Worm (Caenorhabditis elegans) whole organism, late embryonic: ENCODE measurements around the gene Y53F4B.17.

Experiments used
- F13H6.1 ChIP-seq: sonication (generic microtip); optimal IDR thresholded peaks from 2 replicates; lab custom pipeline; 2016; ENCODE audit warnings: missing genetic modification characterization, missing compliant biosample characterization
- Y22D7AL.16 ChIP-seq: sonication (generic microtip); optimal IDR thresholded peaks from 2 replicates; lab custom pipeline; 2016; ENCODE audit warnings: missing genetic modification characterization, missing compliant biosample characterization
- ceh-14 ChIP-seq: sonication (generic microtip); optimal IDR thresholded peaks from 2 replicates; lab custom pipeline; 2016; ENCODE audit warnings: missing genotype, missing genetic modification characterization, missing compliant biosample characterization
- ceh-19 ChIP-seq: fragments of 200-800 bp; sonication (Bioruptor generic); optimal IDR thresholded peaks from 2 replicates; lab custom pipeline; 2018; ENCODE audit warnings: mild to moderate bottlenecking, missing genetic modification characterization, missing compliant biosample characterization
- ceh-9 ChIP-seq: sonication (generic microtip); optimal IDR thresholded peaks from 2 replicates; lab custom pipeline; 2016; ENCODE audit warnings: mild to moderate bottlenecking, missing genetic modification characterization, inconsistent platforms, missing compliant biosample characterization
- che-1 ChIP-seq: sonication (generic microtip); optimal IDR thresholded peaks from 2 replicates; lab custom pipeline; 2016; ENCODE audit warnings: mild to moderate bottlenecking, missing genetic modification characterization, missing compliant biosample characterization
- elt-2 ChIP-seq: sonication (generic microtip); optimal IDR thresholded peaks from 2 replicates; lab custom pipeline; 2016; ENCODE audit warnings: missing genetic modification reagents, missing genetic modification characterization, missing compliant biosample characterization
- fkh-10 ChIP-seq: fragments of 150-350 bp; optimal IDR thresholded peaks from 2 replicates; lab custom pipeline; 2014; ENCODE audit warnings: missing biosample characterization, missing genetic modification reagents, missing genetic modification characterization
- hlh-13 ChIP-seq: fragments of 200-800 bp; sonication (Bioruptor generic); optimal IDR thresholded peaks from 2 replicates; lab custom pipeline; 2018; ENCODE audit warnings: mild to moderate bottlenecking, missing genetic modification characterization, missing compliant biosample characterization
- pag-3 ChIP-seq: sonication (generic microtip); optimal IDR thresholded peaks from 2 replicates; lab custom pipeline; 2016; ENCODE audit warnings: missing compliant biosample characterization, missing genetic modification characterization, borderline replicate concordance
- pha-2 ChIP-seq: sonication (generic microtip); optimal IDR thresholded peaks from 2 replicates; lab custom pipeline; 2017; ENCODE audit warnings: mild to moderate bottlenecking, missing genetic modification characterization, missing compliant biosample characterization
- pha-4 ChIP-seq: fragments of 150-350 bp; optimal IDR thresholded peaks from 2 replicates; lab custom pipeline; 2018; ENCODE audit warnings: missing biosample characterization, missing genetic modification reagents, missing genetic modification characterization
- pros-1 ChIP-seq: fragments of 150-350 bp; optimal IDR thresholded peaks from 2 replicates; lab custom pipeline; 2014; ENCODE audit warnings: missing biosample characterization, missing genetic modification reagents, missing genetic modification characterization
- tbx-7 ChIP-seq: sonication (generic microtip); optimal IDR thresholded peaks from 2 replicates; lab custom pipeline; 2016; ENCODE audit warnings: missing genotype, missing genetic modification characterization, missing compliant biosample characterization

DNA sequence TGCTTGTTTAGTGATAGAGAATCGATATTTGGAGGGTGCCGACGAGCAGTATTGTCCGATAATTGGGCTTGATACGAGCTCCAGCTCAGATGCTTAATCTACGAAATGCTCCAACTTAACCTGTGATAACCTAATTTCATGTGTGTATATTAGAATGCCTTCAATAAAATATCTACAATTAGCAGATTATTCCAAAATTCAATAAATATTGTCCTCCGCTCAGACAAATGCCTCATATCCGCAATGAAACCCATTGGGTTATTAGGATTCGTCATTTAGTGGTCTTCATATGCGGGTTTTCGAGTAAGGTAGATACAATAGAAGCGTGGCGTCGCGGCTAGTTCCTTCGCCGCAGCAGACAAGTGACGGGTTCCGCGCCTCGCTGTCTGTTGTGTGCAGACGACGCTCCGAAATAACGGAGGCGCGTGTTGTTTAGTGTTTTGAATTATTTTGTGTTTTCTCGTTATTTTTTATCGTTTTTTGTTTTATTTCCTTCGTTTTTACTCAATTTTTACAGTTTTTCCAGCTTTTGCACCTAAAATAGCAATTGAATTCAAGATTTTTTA, 32.8 kb upstream of the Y53F4B.17 start, which contains the start of gene cmtr-1:
- no peak for TF ChIP-seq pha-2 (tag; lab: Kevin White, UChicago)
- no peak for TF ChIP-seq ceh-19 (GFP tag; lab: Kevin White, UChicago)
- TF ChIP-seq ceh-9 (tag; lab: Kevin White, UChicago): no peak
- no peak for TF ChIP-seq che-1 (tag; lab: Kevin White, UChicago)
- no peak for TF ChIP-seq ceh-14 (tag; lab: Kevin White, UChicago)
- no peak for TF ChIP-seq pha-4
- TF ChIP-seq elt-2 (tag; lab: Kevin White, UChicago): peak; percentile 59
- no peak for TF ChIP-seq fkh-10 (GFP tag; lab: Kevin White, UChicago)
- TF ChIP-seq pag-3 (tag; lab: Kevin White, UChicago): no peak
- no peak for TF ChIP-seq tbx-7 (tag; lab: Kevin White, UChicago)
- TF ChIP-seq hlh-13 (GFP tag; lab: Kevin White, UChicago): no peak
- TF ChIP-seq F13H6.1 (tag; lab: Kevin White, UChicago): no peak
- peak; percentile 8 for TF ChIP-seq Y22D7AL.16 (tag; lab: Kevin White, UChicago)
- TF ChIP-seq pros-1 (tag; lab: Kevin White, UChicago): peak; percentile 63
